1 fruit fly cellular context compared by ENCODE assay signal in the genomic region with DNA sequence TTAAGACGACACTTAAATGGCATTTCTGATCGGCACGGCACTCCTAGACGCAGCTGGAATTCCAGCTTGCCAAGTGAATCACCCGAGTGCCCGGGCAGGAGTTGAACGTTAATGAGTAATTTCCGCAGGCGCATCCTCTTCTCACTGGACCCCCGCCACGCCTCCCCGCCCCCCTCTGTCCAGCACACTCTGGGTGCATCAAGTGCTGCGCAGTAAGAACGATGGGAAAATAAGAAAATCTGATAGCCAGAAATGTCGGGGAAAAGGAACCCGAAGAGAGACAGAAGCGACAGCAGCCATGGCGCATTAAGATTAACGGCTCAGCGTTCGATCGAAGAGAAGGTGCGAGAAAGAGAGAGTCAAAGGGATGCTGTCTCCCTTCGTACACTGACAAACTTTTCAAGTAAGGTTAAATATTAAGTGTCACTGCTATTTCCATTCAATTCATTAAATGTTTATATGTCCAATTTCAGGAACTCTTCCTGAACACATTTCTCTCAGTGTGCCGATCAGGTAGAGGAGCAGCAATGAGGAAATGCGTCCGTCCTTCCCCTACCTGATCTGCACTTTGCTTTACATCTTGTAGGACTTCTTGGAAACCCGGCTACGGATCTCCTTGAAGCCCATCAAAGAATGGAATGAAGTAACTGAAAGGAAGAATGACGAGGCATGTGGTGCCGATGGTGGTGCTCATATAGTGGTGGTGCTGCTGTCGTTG.
A peak's percentile ranks its signal among the peaks of the same experiment; 100 is the strongest.
TF ChIP-seq lines count a peak whose summit lies in the region.

No protein-coding gene starts in this region.

TF ChIP-seq in whole organism, embryonic, 481 proteins besides CTCF, POLR2A, EP300 and RAD21 (continued from another document):
- TF ChIP-seq Sry-β (GFP tag; optimal IDR thresholded peaks at IDR 0.05; lab: Kevin White, UChicago) (peak; percentile 53), CG32772 (GFP tag; IDR thresholded peaks at IDR 0.05; lab: Robert Waterston, UW) (peak; percentile 49; the same call in 1 of the 2 replicates), dati (GFP tag; IDR thresholded peaks at IDR 0.05; lab: Robert Waterston, UW) (0 out of 2 replicates have a peak, but pooled peaks have one; percentile 44), lilli (GFP tag; optimal IDR thresholded peaks at IDR 0.05; lab: Kevin White, UChicago) (peak; percentile 73), CG7271 (tag; optimal IDR thresholded peaks at IDR 0.05; lab: Kevin White, UChicago) (peak; percentile 65), Lpt (GFP tag; optimal IDR thresholded peaks at IDR 0.05; lab: Kevin White, UChicago) (no peak), lov (optimal IDR thresholded peaks at IDR 0.05; lab: Kevin White, UChicago) (no peak), lov (GFP tag; IDR thresholded peaks at IDR 0.05; lab: Robert Waterston, UW) (peak; percentile 83; the same call in 2 of the 3 replicates), da (GFP tag; optimal IDR thresholded peaks at IDR 0.05; lab: Kevin White, UChicago) (no peak), gcm2 (GFP tag; optimal IDR thresholded peaks at IDR 0.05; lab: Kevin White, UChicago) (peak; percentile 17), Nf-YC (tag; optimal IDR thresholded peaks at IDR 0.05; lab: Kevin White, UChicago) (no peak), CG1647 (GFP tag; optimal IDR thresholded peaks at IDR 0.05; lab: Kevin White, UChicago) (no peak), nau (GFP tag; optimal IDR thresholded peaks at IDR 0.05; lab: Kevin White, UChicago) (no peak), CG16815 (GFP tag; optimal IDR thresholded peaks at IDR 0.05; lab: Kevin White, UChicago) (peak; percentile 77), tll (GFP tag; optimal IDR thresholded peaks at IDR 0.05; lab: Kevin White, UChicago) (peak; percentile 40 to 99), sna (GFP tag; IDR thresholded peaks at IDR 0.05; lab: Robert Waterston, UW; ENCODE audit: partially characterized antibody) (no peak), CG9437 (GFP tag; optimal IDR thresholded peaks at IDR 0.05; lab: Kevin White, UChicago) (peak; percentile 9), inv (GFP tag; IDR thresholded peaks at IDR 0.05; lab: Robert Waterston, UW; ENCODE audit: partially characterized antibody) (no peak), Atf6 (GFP tag; IDR thresholded peaks at IDR 0.05; lab: Robert Waterston, UW) (no peak), Atf-2 (GFP tag; optimal IDR thresholded peaks at IDR 0.05; lab: Kevin White, UChicago) (peak; percentile 62), CG12744 (GFP tag; optimal IDR thresholded peaks at IDR 0.05; lab: Kevin White, UChicago) (peak; percentile 55), Stat92E (GFP tag; optimal IDR thresholded peaks at IDR 0.05; lab: Kevin White, UChicago) (peak in 1 of 3 experiments; percentile 94), CG14667 (GFP tag; IDR thresholded peaks at IDR 0.05; lab: Robert Waterston, UW) (0 out of 2 replicates have a peak, but pooled peaks have one; percentile 21), CG13287 (GFP tag; IDR thresholded peaks at IDR 0.05; lab: Robert Waterston, UW; ENCODE audit: partially characterized antibody) (no peak), Dip3 (GFP tag; optimal IDR thresholded peaks at IDR 0.05; lab: Kevin White, UChicago) (no peak), trh (GFP tag; optimal IDR thresholded peaks at IDR 0.05; lab: Kevin White, UChicago) (peak; percentile 28), CG2116 (GFP tag; optimal IDR thresholded peaks at IDR 0.05; lab: Kevin White, UChicago) (peak; percentile 29), cas (GFP tag; IDR thresholded peaks at IDR 0.05; lab: Robert Waterston, UW) (no peak), dmrt11E (tag; optimal IDR thresholded peaks at IDR 0.05; lab: Kevin White, UChicago) (peak; percentile 93), dm (GFP tag; optimal IDR thresholded peaks at IDR 0.05; lab: Kevin White, UChicago) (peak; percentile 71), HmgD (GFP tag; optimal IDR thresholded peaks at IDR 0.05; lab: Kevin White, UChicago) (peak; percentile 11), pita (GFP tag; optimal IDR thresholded peaks at IDR 0.05; lab: Kevin White, UChicago) (no peak), CG9932 (GFP tag; IDR thresholded peaks at IDR 0.05; lab: Robert Waterston, UW) (no peak), otp (GFP tag; IDR thresholded peaks at IDR 0.05; lab: Robert Waterston, UW) (peak; percentile 81; the same call in 2 of the 3 replicates), vfl (GFP tag; optimal IDR thresholded peaks at IDR 0.05; lab: Kevin White, UChicago) (peak; percentile 71), ab (GFP tag; optimal IDR thresholded peaks at IDR 0.05; lab: Kevin White, UChicago) (peak; percentile 38), mirr (GFP tag; optimal IDR thresholded peaks at IDR 0.05; lab: Kevin White, UChicago) (no peak), corto (GFP tag; optimal IDR thresholded peaks at IDR 0.05; lab: Kevin White, UChicago) (peak; percentile 94), CG12299 (tag; optimal IDR thresholded peaks at IDR 0.05; lab: Kevin White, UChicago) (no peak), Six4 (GFP tag; optimal IDR thresholded peaks at IDR 0.05; lab: Kevin White, UChicago) (peak; percentile 60), Optix (GFP tag; IDR thresholded peaks at IDR 0.05; lab: Robert Waterston, UW) (peak; percentile 77), CG15601 (tag; optimal IDR thresholded peaks at IDR 0.05; lab: Kevin White, UChicago) (peak; percentile 72), z (GFP tag; IDR thresholded peaks at IDR 0.05; lab: Robert Waterston, UW) (no peak), Ssrp (tag; optimal IDR thresholded peaks at IDR 0.05; lab: Kevin White, UChicago) (peak; percentile 63), CG11695 (GFP tag; IDR thresholded peaks at IDR 0.05; lab: Robert Waterston, UW) (0 out of 3 replicates have a peak, but pooled peaks have one; percentile 12), CG1233 (GFP tag; optimal IDR thresholded peaks at IDR 0.05; lab: Kevin White, UChicago) (peak; percentile 43), Asciz (GFP tag; optimal IDR thresholded peaks at IDR 0.05; lab: Kevin White, UChicago) (peak; percentile 39), sens-2 (GFP tag; IDR thresholded peaks at IDR 0.05; lab: Robert Waterston, UW) (peak; percentile 45; the same call in 1 of the 2 replicates), CG10321 (GFP tag; IDR thresholded peaks at IDR 0.05; lab: Robert Waterston, UW) (no peak), CG7786 (GFP tag; optimal IDR thresholded peaks at IDR 0.05; lab: Kevin White, UChicago) (peak; percentile 63), klu (GFP tag; IDR thresholded peaks at IDR 0.05; lab: Robert Waterston, UW) (no peak), CG4282 (GFP tag; optimal IDR thresholded peaks at IDR 0.05; lab: Kevin White, UChicago) (no peak), CG32532 (GFP tag; IDR thresholded peaks at IDR 0.05; lab: Robert Waterston, UW) (peak; percentile 31; the same call in 1 of the 2 replicates), slp2 (GFP tag; optimal IDR thresholded peaks at IDR 0.05; lab: Kevin White, UChicago) (peak; percentile 41), NK7.1 (GFP tag; optimal IDR thresholded peaks at IDR 0.05; lab: Kevin White, UChicago) (no peak), sd (tag; optimal IDR thresholded peaks at IDR 0.05; lab: Kevin White, UChicago) (no peak), CG11696 (GFP tag; IDR thresholded peaks at IDR 0.05; lab: Robert Waterston, UW) (no peak), eve (GFP tag; optimal IDR thresholded peaks at IDR 0.05; lab: Kevin White, UChicago) (peak in 1 of 2 experiments; percentile 76), stwl (tag; optimal IDR thresholded peaks at IDR 0.05; lab: Kevin White, UChicago) (no peak), repo (GFP tag; optimal IDR thresholded peaks at IDR 0.05; lab: Kevin White, UChicago) (peak; percentile 26), gem (tag; optimal IDR thresholded peaks at IDR 0.05; lab: Kevin White, UChicago) (peak; percentile 74), Tbp (GFP tag; optimal IDR thresholded peaks at IDR 0.05; lab: Kevin White, UChicago) (no peak)
